Worm (Caenorhabditis elegans) whole organism, late embryonic: ENCODE results near the gene Y69A2AR.22.

Experiments used
- C38D4.7 ChIP-seq: fragments of 200-800 bp; sonication (Bioruptor generic); optimal IDR thresholded peaks from 2 replicates; lab custom pipeline; 2018; ENCODE audit warnings: mild to moderate bottlenecking, missing genetic modification characterization, moderate library complexity, missing compliant biosample characterization
- K09A11.1 ChIP-seq: sonication (generic microtip); optimal IDR thresholded peaks from 2 replicates; lab custom pipeline; 2017; ENCODE audit warnings: antibody characterized with exemption, mild to moderate bottlenecking, missing genetic modification characterization, missing compliant biosample characterization; ENCODE audit not compliant: insufficient read depth
- ahr-1 ChIP-seq: sonication (generic microtip); optimal IDR thresholded peaks from 2 replicates; lab custom pipeline; 2016; ENCODE audit warnings: missing genetic modification characterization, missing compliant biosample characterization
- ama-1 ChIP-seq: fragments of 150-350 bp; optimal IDR thresholded peaks from 2 replicates; lab custom pipeline; 2014
- ceh-2 ChIP-seq: sonication (generic microtip); optimal IDR thresholded peaks from 2 replicates; lab custom pipeline; 2016; ENCODE audit warnings: missing genotype, missing genetic modification characterization, missing compliant biosample characterization
- ceh-22 ChIP-seq: sonication (generic microtip); optimal IDR thresholded peaks from 2 replicates; lab custom pipeline; 2017; ENCODE audit warnings: missing biosample characterization, missing genetic modification characterization
- ceh-30 ChIP-seq: fragments of 150-350 bp; optimal IDR thresholded peaks from 2 replicates; lab custom pipeline; 2014; ENCODE audit warnings: missing biosample characterization, missing genetic modification characterization
- ceh-31 ChIP-seq: sonication (generic microtip); optimal IDR thresholded peaks from 2 replicates; lab custom pipeline; 2016; ENCODE audit warnings: missing genetic modification characterization, missing compliant biosample characterization
- ceh-34 ChIP-seq: sonication (generic microtip); optimal IDR thresholded peaks from 2 replicates; lab custom pipeline; 2016; ENCODE audit warnings: mild to moderate bottlenecking, missing genetic modification characterization, missing compliant biosample characterization
- ceh-45 ChIP-seq: fragments of 200-800 bp; sonication (Bioruptor generic); IDR thresholded peaks from 2 replicates; pipeline ENCODE4 v1.3.6; 2022; ENCODE audit warnings: missing genetic modification reagents, missing genetic modification characterization, missing compliant biosample characterization
- ceh-48 ChIP-seq: sonication (generic microtip); optimal IDR thresholded peaks from 2 replicates; lab custom pipeline; 2016; ENCODE audit warnings: missing genetic modification characterization, inconsistent platforms, missing compliant biosample characterization
- ceh-6 ChIP-seq: fragments of 200-800 bp; sonication (Bioruptor generic); optimal IDR thresholded peaks from 2 replicates; lab custom pipeline; 2018; ENCODE audit warnings: mild to moderate bottlenecking, missing genetic modification characterization, missing compliant biosample characterization
- dmd-4 ChIP-seq: sonication (generic microtip); optimal IDR thresholded peaks from 2 replicates; lab custom pipeline; 2016; ENCODE audit warnings: borderline replicate concordance, missing genetic modification characterization, missing compliant biosample characterization
- ets-4 ChIP-seq: sonication (generic microtip); optimal IDR thresholded peaks from 2 replicates; lab custom pipeline; 2016; ENCODE audit warnings: missing genetic modification characterization, missing compliant biosample characterization
- eyg-1 ChIP-seq: sonication (generic microtip); optimal IDR thresholded peaks from 2 replicates; lab custom pipeline; 2016; ENCODE audit warnings: missing genotype, missing genetic modification characterization, missing compliant biosample characterization
- fax-1 ChIP-seq: sonication (generic microtip); optimal IDR thresholded peaks from 2 replicates; lab custom pipeline; 2016; ENCODE audit warnings: missing genotype, missing genetic modification characterization, missing compliant biosample characterization
- fkh-10 ChIP-seq: fragments of 150-350 bp; optimal IDR thresholded peaks from 2 replicates; lab custom pipeline; 2014; ENCODE audit warnings: missing biosample characterization, missing genetic modification reagents, missing genetic modification characterization
- gmeb-2 ChIP-seq: sonication (generic microtip); optimal IDR thresholded peaks from 2 replicates; lab custom pipeline; 2016; ENCODE audit warnings: missing genetic modification characterization, inconsistent platforms, missing compliant biosample characterization
- hlh-13 ChIP-seq: fragments of 200-800 bp; sonication (Bioruptor generic); optimal IDR thresholded peaks from 2 replicates; lab custom pipeline; 2018; ENCODE audit warnings: mild to moderate bottlenecking, missing genetic modification characterization, missing compliant biosample characterization
- hlh-30 ChIP-seq: sonication (generic microtip); optimal IDR thresholded peaks from 2 replicates; lab custom pipeline; 2017; ENCODE audit warnings: antibody characterized with exemption, missing genetic modification characterization, missing compliant biosample characterization; ENCODE audit not compliant: insufficient read depth
- lim-6 ChIP-seq: sonication (generic microtip); optimal IDR thresholded peaks from 2 replicates; lab custom pipeline; 2016; ENCODE audit warnings: missing genetic modification characterization, missing compliant biosample characterization
- lin-11 ChIP-seq: fragments of 200-800 bp; sonication (Bioruptor generic); optimal IDR thresholded peaks from 2 replicates; lab custom pipeline; 2018; ENCODE audit warnings: mild to moderate bottlenecking, missing genetic modification characterization, missing compliant biosample characterization
- madf-2 ChIP-seq: sonication (generic microtip); optimal IDR thresholded peaks from 2 replicates; lab custom pipeline; 2017; ENCODE audit warnings: missing genetic modification characterization, missing compliant biosample characterization
- mec-3 ChIP-seq: sonication (generic microtip); optimal IDR thresholded peaks from 2 replicates; lab custom pipeline; 2016; ENCODE audit warnings: borderline replicate concordance, missing genetic modification characterization, missing compliant biosample characterization
- nhr-11 ChIP-seq: fragments of 150-350 bp; optimal IDR thresholded peaks from 2 replicates; lab custom pipeline; 2014; ENCODE audit warnings: missing biosample characterization, missing genetic modification characterization
- nhr-232 ChIP-seq: sonication (generic microtip); optimal IDR thresholded peaks from 2 replicates; lab custom pipeline; 2016; ENCODE audit warnings: missing genetic modification characterization, missing compliant biosample characterization
- odd-2 ChIP-seq: sonication (generic microtip); optimal IDR thresholded peaks from 2 replicates; lab custom pipeline; 2017; ENCODE audit warnings: antibody characterized with exemption, mild to moderate bottlenecking, missing genetic modification characterization, missing compliant biosample characterization
- pat-9 ChIP-seq: fragments of 200-800 bp; sonication (Bioruptor generic); optimal IDR thresholded peaks from 2 replicates; lab custom pipeline; 2018; ENCODE audit warnings: mild to moderate bottlenecking, missing genetic modification characterization, moderate library complexity, missing compliant biosample characterization
- pha-4 ChIP-seq: fragments of 150-350 bp; optimal IDR thresholded peaks from 2 replicates; lab custom pipeline; 2018; ENCODE audit warnings: missing biosample characterization, missing genetic modification reagents, missing genetic modification characterization
- pros-1 ChIP-seq: fragments of 150-350 bp; optimal IDR thresholded peaks from 2 replicates; lab custom pipeline; 2014; ENCODE audit warnings: missing biosample characterization, missing genetic modification reagents, missing genetic modification characterization
- ref-2 ChIP-seq: sonication (generic microtip); optimal IDR thresholded peaks from 2 replicates; lab custom pipeline; 2016; ENCODE audit warnings: missing genetic modification characterization, missing compliant biosample characterization
- sdc-2 ChIP-seq: sonication (generic microtip); optimal IDR thresholded peaks from 2 replicates; lab custom pipeline; 2016; ENCODE audit warnings: missing genotype, missing genetic modification characterization, missing compliant biosample characterization
- sox-2 ChIP-seq: fragments of 200-800 bp; sonication (Bioruptor generic); IDR thresholded peaks from 2 replicates; pipeline ENCODE4 v1.3.6; 2022; ENCODE audit warnings: missing genetic modification reagents, missing genetic modification characterization, missing compliant biosample characterization
- sox-4 ChIP-seq: sonication (generic microtip); optimal IDR thresholded peaks from 2 replicates; lab custom pipeline; 2017; ENCODE audit warnings: mild to moderate bottlenecking, missing genetic modification characterization, inconsistent platforms, missing compliant biosample characterization
- tbx-7 ChIP-seq: sonication (generic microtip); optimal IDR thresholded peaks from 2 replicates; lab custom pipeline; 2016; ENCODE audit warnings: missing genotype, missing genetic modification characterization, missing compliant biosample characterization
- ttx-3 ChIP-seq: sonication (generic microtip); optimal IDR thresholded peaks from 2 replicates; lab custom pipeline; 2016; ENCODE audit warnings: missing genetic modification reagents, missing genetic modification characterization, missing compliant biosample characterization
- unc-42 ChIP-seq: sonication (generic microtip); optimal IDR thresholded peaks from 2 replicates; lab custom pipeline; 2016; ENCODE audit warnings: missing genotype, missing genetic modification characterization, missing compliant biosample characterization
- unc-55 ChIP-seq: sonication (generic microtip); optimal IDR thresholded peaks from 2 replicates; lab custom pipeline; 2017; ENCODE audit warnings: missing biosample characterization, missing genetic modification reagents, missing genetic modification characterization
- unc-86 ChIP-seq: sonication (generic microtip); optimal IDR thresholded peaks from 2 replicates; lab custom pipeline; 2016; ENCODE audit warnings: missing genetic modification characterization, missing compliant biosample characterization

Gene Y69A2AR.22

DNA sequence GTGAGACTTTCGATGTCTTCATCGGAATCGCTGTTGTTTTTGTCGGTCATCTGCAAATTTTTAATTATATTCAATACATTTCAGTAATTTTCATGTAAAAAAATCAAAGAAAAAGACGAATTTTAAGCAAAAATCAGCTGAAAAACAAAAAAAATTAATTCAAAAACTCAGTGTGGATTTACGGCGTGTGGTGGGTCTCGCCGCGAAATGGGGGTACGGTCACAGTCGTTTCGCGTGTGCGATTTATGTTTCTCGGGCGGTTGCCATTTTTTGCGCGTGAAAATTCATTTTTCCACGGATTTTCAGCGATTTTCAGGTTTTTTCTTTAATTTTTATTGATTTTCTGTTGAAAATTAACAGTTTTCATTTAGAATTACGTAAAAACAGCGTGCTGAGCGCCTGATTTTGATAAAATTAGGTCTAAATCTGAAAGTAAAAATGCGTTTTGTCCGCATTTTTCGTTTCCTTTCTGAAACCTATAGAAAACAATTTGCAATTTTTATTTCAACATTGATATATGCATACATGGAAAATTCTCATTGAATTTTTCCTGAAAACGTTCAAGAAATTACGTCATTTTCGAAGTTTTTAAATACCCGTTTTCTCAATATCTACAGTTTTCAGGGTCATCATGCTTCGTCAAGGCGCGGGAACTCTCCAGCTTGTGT is 12.5 kb downstream of the Y69A2AR.22 start, which contains the start of the genes ccdc-12 and Y69A2AR.18 (continued):
- TF ChIP-seq pat-9 (tag; lab: Kevin White, UChicago) (no peak), eyg-1 (no peak), ceh-6 (no peak), ceh-22 (tag; lab: Kevin White, UChicago) (no peak), ets-4 (tag; lab: Kevin White, UChicago) (no peak), unc-55 (GFP tag; lab: Kevin White, UChicago) (no peak), sox-4 (tag; lab: Kevin White, UChicago) (no peak), pros-1 (tag; lab: Kevin White, UChicago) (no peak), ceh-48 (tag; lab: Kevin White, UChicago) (no peak), gmeb-2 (tag; lab: Kevin White, UChicago) (no peak), fax-1 (tag; lab: Kevin White, UChicago) (no peak), lin-11 (no peak), unc-86 (tag; lab: Kevin White, UChicago) (no peak), fkh-10 (GFP tag; lab: Kevin White, UChicago) (no peak), K09A11.1 (tag; lab: Kevin White, UChicago) (no peak), lim-6 (tag; lab: Kevin White, UChicago) (no peak)
- TF ChIP-seq, all 69 proteins: peak for 5

DNA sequence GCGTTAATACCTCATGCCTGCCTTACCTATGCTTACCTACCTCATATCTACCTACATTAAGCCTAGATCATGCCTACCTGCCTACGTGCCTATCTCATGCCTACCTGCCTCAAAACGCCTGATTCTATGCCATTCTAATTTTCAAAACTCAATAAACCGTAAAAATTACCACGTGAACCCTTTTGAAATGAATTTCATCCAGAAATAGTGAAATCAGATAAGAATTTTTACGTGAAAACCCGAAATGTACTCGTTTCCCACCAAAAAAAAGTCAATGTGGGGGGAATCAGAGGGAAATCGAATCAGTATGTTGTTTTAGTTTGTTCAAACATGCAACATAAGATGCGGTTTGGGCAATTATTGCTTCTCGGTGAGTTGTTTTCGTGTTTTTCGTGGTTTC is 19.2 kb downstream of the Y69A2AR.22 start, which contains the start of gene Y69A2AR.19:
Gene Y69A2AR.19, plus strand, starts transcription at position 301 of the 400 bp plus-strand sequence.
- no peak for TF ChIP-seq pat-9 (tag; lab: Kevin White, UChicago)

DNA sequence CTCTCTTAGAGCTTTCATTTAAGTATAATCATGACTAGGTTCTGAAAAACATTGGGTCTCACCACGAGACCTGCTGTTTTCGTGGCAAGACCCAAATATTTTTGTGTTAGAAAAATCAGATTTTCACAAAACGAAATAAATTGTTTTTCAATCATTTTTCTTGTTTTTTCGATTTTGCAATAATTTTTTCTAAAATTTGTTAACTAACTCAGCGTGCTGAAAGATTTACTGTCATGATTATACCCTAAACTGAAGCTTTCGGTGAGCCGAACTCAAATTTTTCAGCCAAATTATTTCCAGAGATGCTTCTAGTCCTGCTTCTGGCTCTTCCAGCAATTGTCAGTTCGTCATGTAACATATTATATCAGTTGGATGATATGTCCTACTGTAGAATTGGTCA is 25.8 kb downstream of the Y69A2AR.22 start, which contains the start of gene Y69A2AL.2:
Gene Y69A2AL.2, plus strand, starts transcription at position 301 of the 400 bp plus-strand sequence.
- TF ChIP-seq ama-1 (lab: Kevin White, UChicago), result no peak
- TF ChIP-seq ahr-1 (tag; lab: Kevin White, UChicago), result no peak
- no peak for TF ChIP-seq pha-4 (tag; lab: Kevin White, UChicago)
- no peak for TF ChIP-seq nhr-232 (tag; lab: Kevin White, UChicago)
- TF ChIP-seq ceh-45 (GFP tag; lab: Robert Waterston, UW), result no peak
- no peak for TF ChIP-seq nhr-11 (tag; lab: Kevin White, UChicago)
- no peak for TF ChIP-seq madf-2 (tag; lab: Kevin White, UChicago)
- no peak for TF ChIP-seq ceh-34 (tag; lab: Kevin White, UChicago)
- no peak for TF ChIP-seq hlh-30 (tag; lab: Kevin White, UChicago)
- no peak for TF ChIP-seq hlh-13
- TF ChIP-seq lim-6 (tag; lab: Kevin White, UChicago), result no peak
- TF ChIP-seq dmd-4 (tag; lab: Kevin White, UChicago), result no peak

DNA sequence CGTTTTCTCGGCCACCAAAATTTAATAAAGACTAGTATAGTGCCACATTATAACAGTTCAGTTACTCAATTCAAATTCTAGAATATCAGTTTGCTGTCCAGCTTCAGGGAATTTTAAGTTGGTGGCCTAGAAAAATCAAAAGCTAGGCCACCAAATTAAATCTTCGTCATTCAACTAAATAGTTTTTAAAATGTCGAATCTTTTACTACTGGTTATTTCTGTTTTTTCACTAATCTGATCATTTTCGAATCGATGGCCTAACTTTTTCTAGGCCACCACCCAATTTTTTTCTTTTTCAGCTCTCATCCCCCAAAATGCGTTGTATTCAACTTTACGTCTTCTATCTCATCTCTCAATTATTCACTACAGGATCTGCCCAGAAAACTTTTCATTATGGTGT is 31.3 kb downstream of the Y69A2AR.22 start, which contains the start of gene grd-16:
Gene grd-16, plus strand, starts transcription at position 301 of the 400 bp plus-strand sequence.
- TF ChIP-seq ceh-2 (no peak), C38D4.7 (GFP tag; lab: Kevin White, UChicago) (no peak), ceh-48 (tag; lab: Kevin White, UChicago) (no peak)
- TF ChIP-seq, all 69 proteins: peak for 0

DNA sequence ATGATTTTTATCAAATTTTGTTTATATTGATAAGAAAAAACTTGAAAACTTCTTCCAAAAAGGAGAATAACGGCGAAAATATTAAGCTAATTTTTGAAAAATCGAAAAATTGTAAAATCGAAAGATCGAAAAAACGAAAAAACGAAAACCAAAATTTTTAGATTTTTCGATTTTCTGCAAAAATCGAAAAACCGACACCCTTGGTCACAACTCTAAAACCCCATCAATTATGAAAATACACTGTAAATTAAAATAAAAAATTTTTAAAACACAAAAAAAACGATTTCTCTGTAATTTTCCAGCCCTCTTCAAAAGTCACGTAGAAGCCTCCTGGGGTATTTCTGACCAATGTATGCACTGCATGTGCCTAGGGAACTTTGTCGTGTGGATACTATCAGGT is 37.6 kb downstream of the Y69A2AR.22 start, which contains the start of gene ilys-1:
Gene ilys-1, plus strand, starts transcription at position 301 of the 400 bp plus-strand sequence.
- no peak for TF ChIP-seq tbx-7 (tag; lab: Kevin White, UChicago)
- TF ChIP-seq ttx-3 (tag; lab: Kevin White, UChicago), result no peak
- TF ChIP-seq ceh-22 (tag; lab: Kevin White, UChicago), result no peak
- no peak for TF ChIP-seq unc-42 (tag; lab: Kevin White, UChicago)
- TF ChIP-seq sdc-2 (tag; lab: Kevin White, UChicago), result no peak
- no peak for TF ChIP-seq lin-11
- TF ChIP-seq mec-3 (tag; lab: Kevin White, UChicago), result no peak
- no peak for TF ChIP-seq sox-2 (GFP tag; lab: Robert Waterston, UW)
- TF ChIP-seq pros-1 (tag; lab: Kevin White, UChicago), result no peak
- no peak for TF ChIP-seq ceh-31 (tag; lab: Kevin White, UChicago)
- no peak for TF ChIP-seq ahr-1 (tag; lab: Kevin White, UChicago)
- TF ChIP-seq ceh-30 (tag; lab: Kevin White, UChicago), result no peak
- TF ChIP-seq ref-2 (tag; lab: Kevin White, UChicago), result no peak
- TF ChIP-seq dmd-4 (tag; lab: Kevin White, UChicago), result no peak
- no peak for TF ChIP-seq odd-2
